Worm (Caenorhabditis elegans) whole organism, late embryonic: ENCODE results near the gene osta-1.

ENCODE experiments used
- T23F11.4 ChIP-seq: fragments of 200-800 bp; sonication (Bioruptor generic); optimal IDR thresholded peaks from 2 replicates; lab custom pipeline; 2018; ENCODE audit warnings: mild to moderate bottlenecking, missing genetic modification characterization, missing compliant biosample characterization
- ceh-22 ChIP-seq: sonication (generic microtip); optimal IDR thresholded peaks from 2 replicates; lab custom pipeline; 2017; ENCODE audit warnings: missing biosample characterization, missing genetic modification characterization
- ceh-34 ChIP-seq: sonication (generic microtip); optimal IDR thresholded peaks from 2 replicates; lab custom pipeline; 2016; ENCODE audit warnings: mild to moderate bottlenecking, missing genetic modification characterization, missing compliant biosample characterization
- ceh-45 ChIP-seq: fragments of 200-800 bp; sonication (Bioruptor generic); IDR thresholded peaks from 2 replicates; pipeline ENCODE4 v1.3.6; 2022; ENCODE audit warnings: missing genetic modification reagents, missing genetic modification characterization, missing compliant biosample characterization
- ceh-9 ChIP-seq: sonication (generic microtip); optimal IDR thresholded peaks from 2 replicates; lab custom pipeline; 2016; ENCODE audit warnings: mild to moderate bottlenecking, missing genetic modification characterization, inconsistent platforms, missing compliant biosample characterization
- dmd-4 ChIP-seq: sonication (generic microtip); optimal IDR thresholded peaks from 2 replicates; lab custom pipeline; 2016; ENCODE audit warnings: borderline replicate concordance, missing genetic modification characterization, missing compliant biosample characterization
- fkh-10 ChIP-seq: fragments of 150-350 bp; optimal IDR thresholded peaks from 2 replicates; lab custom pipeline; 2014; ENCODE audit warnings: missing biosample characterization, missing genetic modification reagents, missing genetic modification characterization
- lim-6 ChIP-seq: sonication (generic microtip); optimal IDR thresholded peaks from 2 replicates; lab custom pipeline; 2016; ENCODE audit warnings: missing genetic modification characterization, missing compliant biosample characterization
- nhr-11 ChIP-seq: fragments of 150-350 bp; optimal IDR thresholded peaks from 2 replicates; lab custom pipeline; 2014; ENCODE audit warnings: missing biosample characterization, missing genetic modification characterization
- pqm-1 ChIP-seq: sonication (generic microtip); optimal IDR thresholded peaks from 2 replicates; lab custom pipeline; 2016; ENCODE audit warnings: missing genetic modification characterization, missing compliant biosample characterization
- tbx-2 ChIP-seq: sonication (generic microtip); optimal IDR thresholded peaks from 2 replicates; lab custom pipeline; 2016; ENCODE audit warnings: missing genetic modification characterization, missing compliant biosample characterization

DNA sequence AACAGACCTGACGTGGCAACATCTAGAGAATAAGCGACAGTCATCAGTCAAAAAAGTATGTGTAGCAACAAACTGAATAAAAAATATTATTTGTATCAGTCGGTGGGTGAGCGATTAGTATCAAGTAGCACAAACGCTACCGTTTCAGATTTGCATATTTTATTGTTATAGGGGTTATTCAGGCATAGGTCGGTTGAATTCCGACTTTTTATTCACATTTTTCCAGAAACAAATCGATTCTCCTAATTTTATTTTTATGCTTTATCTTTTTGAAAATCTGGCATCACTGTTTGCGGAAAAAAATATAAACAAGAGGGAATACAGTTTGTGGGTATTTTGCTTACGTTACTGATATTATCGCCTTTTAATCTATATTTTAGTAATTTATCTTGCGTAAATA lies 5.3 kb downstream of the osta-1 start, which contains the start of gene best-4:
- TF ChIP-seq pqm-1 (tag; lab: Kevin White, UChicago) (no peak), lim-6 (tag; lab: Kevin White, UChicago) (no peak), ceh-34 (no peak), ceh-22 (tag; lab: Kevin White, UChicago) (no peak), nhr-11 (tag; lab: Kevin White, UChicago) (no peak), ceh-9 (tag; lab: Kevin White, UChicago) (no peak), dmd-4 (tag; lab: Kevin White, UChicago) (no peak), ceh-45 (no peak), T23F11.4 (GFP tag; lab: Kevin White, UChicago) (no peak), tbx-2 (tag; lab: Kevin White, UChicago) (no peak), fkh-10 (GFP tag; lab: Kevin White, UChicago) (no peak)
